Worm (Caenorhabditis elegans) whole organism, late embryonic: ENCODE measurements around the gene C16C8.18.

Source experiments
- F13H6.1 ChIP-seq: sonication (generic microtip); optimal IDR thresholded peaks from 2 replicates; lab custom pipeline; 2016; ENCODE audit warnings: missing genetic modification characterization, missing compliant biosample characterization
- ceh-22 ChIP-seq: sonication (generic microtip); optimal IDR thresholded peaks from 2 replicates; lab custom pipeline; 2017; ENCODE audit warnings: missing biosample characterization, missing genetic modification characterization
- ceh-24 ChIP-seq: sonication (generic microtip); optimal IDR thresholded peaks from 2 replicates; lab custom pipeline; 2016; ENCODE audit warnings: mild to moderate bottlenecking, missing genetic modification characterization, missing compliant biosample characterization
- ceh-30 ChIP-seq: fragments of 150-350 bp; optimal IDR thresholded peaks from 2 replicates; lab custom pipeline; 2014; ENCODE audit warnings: missing biosample characterization, missing genetic modification characterization
- ceh-9 ChIP-seq: sonication (generic microtip); optimal IDR thresholded peaks from 2 replicates; lab custom pipeline; 2016; ENCODE audit warnings: mild to moderate bottlenecking, missing genetic modification characterization, inconsistent platforms, missing compliant biosample characterization
- hlh-13 ChIP-seq: fragments of 200-800 bp; sonication (Bioruptor generic); optimal IDR thresholded peaks from 2 replicates; lab custom pipeline; 2018; ENCODE audit warnings: mild to moderate bottlenecking, missing genetic modification characterization, missing compliant biosample characterization
- nhr-11 ChIP-seq: fragments of 150-350 bp; optimal IDR thresholded peaks from 2 replicates; lab custom pipeline; 2014; ENCODE audit warnings: missing biosample characterization, missing genetic modification characterization
- pag-3 ChIP-seq: sonication (generic microtip); optimal IDR thresholded peaks from 2 replicates; lab custom pipeline; 2016; ENCODE audit warnings: missing compliant biosample characterization, missing genetic modification characterization, borderline replicate concordance
- pat-9 ChIP-seq: fragments of 200-800 bp; sonication (Bioruptor generic); optimal IDR thresholded peaks from 2 replicates; lab custom pipeline; 2018; ENCODE audit warnings: mild to moderate bottlenecking, missing genetic modification characterization, moderate library complexity, missing compliant biosample characterization

ce11 chrII:3395484-3395883 lies 34.0 kb upstream of the C16C8.18 start, which contains the start of gene nep-20:
- TF ChIP-seq ceh-22 (tag; lab: Kevin White, UChicago) (no peak), ceh-9 (no peak), hlh-13 (GFP tag; lab: Kevin White, UChicago) (no peak), ceh-30 (no peak), F13H6.1 (tag; lab: Kevin White, UChicago) (no peak), pat-9 (tag; lab: Kevin White, UChicago) (no peak), nhr-11 (no peak), ceh-24 (tag; lab: Kevin White, UChicago) (no peak), pag-3 (tag; lab: Kevin White, UChicago) (no peak)
